Fruit fly (Drosophila melanogaster) whole organism, prepupa: ENCODE data around the gene Cdc45.

ENCODE experiments used
- CG1621 ChIP-seq: fragments of 200-800 bp; sonication (Bioruptor generic); optimal IDR thresholded peaks from 3 replicates; lab custom pipeline; 2018; ENCODE audit warnings: missing biosample characterization, mild to moderate bottlenecking, missing genetic modification characterization
- Gug ChIP-seq: fragments of 200-800 bp; sonication (Bioruptor generic); IDR thresholded peaks from 2 replicates; pipeline ENCODE4 v1.3.6; 2022; ENCODE audit warnings: missing biosample characterization, missing genetic modification characterization
- Hr39 ChIP-seq: fragments of 200-800 bp; sonication (Bioruptor generic); optimal IDR thresholded peaks from 2 replicates; lab custom pipeline; 2016; ENCODE audit warnings: missing biosample characterization, missing genetic modification characterization
- eg ChIP-seq: fragments of 200-800 bp; sonication (Bioruptor generic); IDR thresholded peaks from 3 replicates; pipeline ENCODE4 v1.3.6; 2022; ENCODE audit warnings: missing biosample characterization, missing genetic modification characterization
- vri ChIP-seq: fragments of 200-800 bp; sonication (Bioruptor generic); optimal IDR thresholded peaks from 3 replicates; lab custom pipeline; 2016; ENCODE audit warnings: missing biosample characterization, mild to moderate bottlenecking, missing genetic modification characterization

dm6 chrX:1051251-1051629 is 20.9 kb upstream of the Cdc45 start, which contains the start of gene CG14629:
- TF ChIP-seq eg (GFP tag; lab: Robert Waterston, UW) (no peak), CG1621 (tag; lab: Kevin White, UChicago) (no peak), Hr39 (GFP tag; lab: Kevin White, UChicago) (no peak), Gug (no peak), vri (peak; percentile 55)
